Worm (Caenorhabditis elegans): ENCODE measurements around the gene spig-4.

spig-4 gene

DNA sequence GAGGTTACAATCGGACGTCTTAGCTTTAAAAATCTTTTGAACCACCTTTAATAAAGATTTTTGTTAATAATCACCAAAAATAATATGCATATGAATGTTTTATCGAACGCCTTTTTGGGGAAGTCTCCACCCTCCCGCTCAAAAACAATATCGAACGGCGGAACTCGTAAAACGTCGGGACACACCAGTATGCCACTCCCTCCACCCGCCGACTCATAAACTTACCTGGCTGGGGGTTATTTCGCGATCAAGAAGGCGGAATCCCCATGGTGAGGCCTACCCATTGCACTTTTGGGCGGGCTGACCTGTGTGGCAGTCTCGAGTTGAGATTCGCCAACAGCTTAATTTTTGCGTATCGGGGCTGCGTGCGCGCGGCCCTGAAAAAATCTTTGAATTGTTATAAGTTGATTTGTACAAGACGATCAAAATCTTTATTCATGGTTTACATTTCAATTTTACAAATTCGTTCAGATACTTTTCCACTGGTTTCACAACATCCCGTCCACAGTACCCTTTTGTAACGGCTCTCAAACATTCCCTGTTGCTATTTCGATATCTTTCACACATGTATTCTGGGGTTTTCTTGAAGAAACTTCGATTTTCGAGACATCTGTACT lies 39.2 kb downstream of the spig-4 start:
- TF ChIP-seq tbx-7 (tag; optimal IDR thresholded peaks at IDR 0.05) (no peak), ceh-18 (tag; optimal IDR thresholded peaks at IDR 0.05) (no peak), ceh-2 (tag; optimal IDR thresholded peaks at IDR 0.05) (no peak), hlh-15 (tag; optimal IDR thresholded peaks at IDR 0.05) (no peak), pax-1 (tag; optimal IDR thresholded peaks at IDR 0.05) (no peak), zip-5 (tag; optimal IDR thresholded peaks at IDR 0.05) (no peak)

DNA sequence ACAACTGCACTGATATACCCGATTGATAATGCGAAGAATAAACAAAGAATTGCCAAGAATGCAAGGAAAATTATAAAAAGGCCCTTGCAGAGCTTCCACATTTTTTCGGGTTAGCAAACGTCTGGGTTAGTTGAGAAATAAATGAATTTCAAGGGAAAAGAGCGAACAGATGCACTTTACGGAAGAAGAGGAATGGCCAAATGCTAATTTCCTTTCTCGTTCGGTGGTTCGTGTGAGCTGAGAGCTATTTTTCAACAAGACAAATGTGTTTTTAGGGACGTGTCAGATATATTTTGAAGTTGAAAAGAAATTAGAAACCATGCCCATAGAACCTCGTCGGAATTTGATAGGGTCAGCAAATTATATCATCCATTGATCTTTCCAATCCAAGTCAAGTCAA lies 45.8 kb downstream of the spig-4 start, which contains the start of gene F40G12.2:
F40G12.2 (minus strand) TSS at position 101 of the 400 bp plus-strand sequence.
- TF ChIP-seq C38D4.7 (GFP tag; optimal IDR thresholded peaks at IDR 0.05), result no peak
- TF ChIP-seq npax-4 (tag; optimal IDR thresholded peaks at IDR 0.05), result no peak
- no peak for TF ChIP-seq hlh-6 (tag; optimal IDR thresholded peaks at IDR 0.05)
- no peak for TF ChIP-seq hlh-8 (tag; optimal IDR thresholded peaks at IDR 0.05)
- no peak for TF ChIP-seq nhr-232 (tag; optimal IDR thresholded peaks at IDR 0.05)
- no peak for TF ChIP-seq unc-55 (GFP tag; optimal IDR thresholded peaks at IDR 0.05)
- TF ChIP-seq syd-9 (tag; optimal IDR thresholded peaks at IDR 0.05), result no peak
- TF ChIP-seq hlh-15 (tag; optimal IDR thresholded peaks at IDR 0.05), result no peak
- TF ChIP-seq che-1 (tag; optimal IDR thresholded peaks at IDR 0.05), result no peak
- no peak for TF ChIP-seq sox-4 (tag; optimal IDR thresholded peaks at IDR 0.05)
- no peak for TF ChIP-seq hlh-30 (tag; optimal IDR thresholded peaks at IDR 0.05; ENCODE audit: insufficient read depth)
- TF ChIP-seq pha-4 (tag; optimal IDR thresholded peaks at IDR 0.05), result no peak
- TF ChIP-seq T23F11.4 (GFP tag; optimal IDR thresholded peaks at IDR 0.05), result no peak
- no peak for TF ChIP-seq ceh-30 (tag; optimal IDR thresholded peaks at IDR 0.05)
- TF ChIP-seq ztf-16 (tag; optimal IDR thresholded peaks at IDR 0.05), result no peak

DNA sequence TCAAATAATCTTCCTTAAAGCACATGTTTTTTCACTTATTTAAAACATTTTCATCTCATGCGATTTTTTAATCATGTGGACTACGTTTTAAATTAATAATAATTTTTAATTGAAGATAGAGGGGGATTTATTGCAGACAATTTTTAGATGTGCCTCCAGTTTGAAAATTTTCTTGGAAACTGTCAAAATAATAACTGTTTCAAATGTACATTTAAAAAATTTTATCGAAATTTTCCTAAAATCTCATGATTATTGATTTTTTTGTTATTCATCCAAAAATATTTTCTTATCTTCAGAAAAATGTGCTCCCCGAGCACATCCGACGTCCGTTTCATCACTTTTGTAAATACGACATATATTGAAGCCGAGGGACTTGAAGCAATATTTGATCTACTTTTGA lies 49.9 kb downstream of the spig-4 start, which contains the start of gene sre-8:
sre-8 (plus strand) TSS at position 301 of the 400 bp plus-strand sequence.
- TF ChIP-seq hlh-15 (tag; optimal IDR thresholded peaks at IDR 0.05), result no peak
- no peak for TF ChIP-seq dmd-4 (tag; optimal IDR thresholded peaks at IDR 0.05; ENCODE audit: borderline replicate concordance)
- no peak for TF ChIP-seq sox-4 (tag; optimal IDR thresholded peaks at IDR 0.05)
- TF ChIP-seq hlh-6 (tag; optimal IDR thresholded peaks at IDR 0.05), result no peak
- TF ChIP-seq elt-2 (tag; optimal IDR thresholded peaks at IDR 0.05), result no peak
- no peak for TF ChIP-seq pqm-1 (tag; optimal IDR thresholded peaks at IDR 0.05)
- no peak for TF ChIP-seq hlh-30 (tag; optimal IDR thresholded peaks at IDR 0.05; ENCODE audit: insufficient read depth)
- no peak for TF ChIP-seq ama-1 (optimal IDR thresholded peaks at IDR 0.05)
- TF ChIP-seq F13H6.1 (tag; optimal IDR thresholded peaks at IDR 0.05), result no peak
- TF ChIP-seq ceh-19 (GFP tag; optimal IDR thresholded peaks at IDR 0.05), result no peak
- TF ChIP-seq sox-2 (GFP tag; IDR thresholded peaks at IDR 0.05), result no peak
- no peak for TF ChIP-seq ceh-22 (tag; optimal IDR thresholded peaks at IDR 0.05)
- no peak for TF ChIP-seq pat-9 (tag; optimal IDR thresholded peaks at IDR 0.05)
- no peak for TF ChIP-seq eyg-1 (tag; optimal IDR thresholded peaks at IDR 0.05)
- TF ChIP-seq unc-42 (tag; optimal IDR thresholded peaks at IDR 0.05), result no peak
- TF ChIP-seq pros-1 (tag; optimal IDR thresholded peaks at IDR 0.05), result no peak
- no peak for TF ChIP-seq hlh-8 (tag; optimal IDR thresholded peaks at IDR 0.05)
- no peak for TF ChIP-seq tbx-2 (tag; optimal IDR thresholded peaks at IDR 0.05)

Measured in whole organism, late embryonic.